Fruit fly (Drosophila melanogaster) whole organism, pupa: ENCODE results near the gene ci.

Source experiments
- CG10348 ChIP-seq: fragments of 200-800 bp; sonication (Bioruptor generic); IDR thresholded peaks from 2 replicates; pipeline ENCODE4 v1.3.6; 2022; ENCODE audit warnings: missing biosample characterization, missing genetic modification characterization
- CG13204 ChIP-seq: fragments of 200-800 bp; sonication (Bioruptor generic); optimal IDR thresholded peaks from 2 replicates; lab custom pipeline; 2018; ENCODE audit warnings: missing biosample characterization, mild to moderate bottlenecking, missing genetic modification characterization, moderate library complexity
- CG17806 ChIP-seq: fragments of 200-800 bp; sonication (Bioruptor generic); optimal IDR thresholded peaks from 2 replicates; lab custom pipeline; 2018; ENCODE audit warnings: missing biosample characterization, mild to moderate bottlenecking, missing genetic modification characterization, moderate library complexity
- CG32121 ChIP-seq: fragments of 200-800 bp; sonication (Bioruptor generic); IDR thresholded peaks from 2 replicates; pipeline ENCODE4 v1.3.6; 2022; ENCODE audit warnings: missing biosample characterization, missing genetic modification characterization
- CG34367 ChIP-seq: fragments of 200-800 bp; sonication (Bioruptor generic); optimal IDR thresholded peaks from 2 replicates; lab custom pipeline; 2018; ENCODE audit warnings: missing biosample characterization, mild to moderate bottlenecking, missing genetic modification characterization
- CG8159 ChIP-seq: fragments of 200-800 bp; sonication (Bioruptor generic); optimal IDR thresholded peaks from 3 replicates; lab custom pipeline; 2018; ENCODE audit warnings: missing biosample characterization, mild to moderate bottlenecking, missing genetic modification characterization, moderate library complexity
- EcR ChIP-seq: fragments of 200-800 bp; sonication (Bioruptor generic); optimal IDR thresholded peaks from 3 replicates; lab custom pipeline; 2019; ENCODE audit warnings: missing biosample characterization, missing genetic modification characterization, mild to moderate bottlenecking, moderate library complexity, missing genetic modification reagents
- Ets98B ChIP-seq: fragments of 200-800 bp; sonication (Bioruptor generic); IDR thresholded peaks from 2 replicates; pipeline ENCODE4 v1.3.6; 2022; ENCODE audit warnings: missing biosample characterization, missing genetic modification characterization
- Pif1A ChIP-seq: fragments of 200-800 bp; sonication (Bioruptor generic); optimal IDR thresholded peaks from 3 replicates; lab custom pipeline; 2016; ENCODE audit warnings: missing biosample characterization, missing genetic modification characterization
- Pif1B ChIP-seq: fragments of 200-800 bp; sonication (Bioruptor generic); optimal IDR thresholded peaks from 3 replicates; lab custom pipeline; 2016; ENCODE audit warnings: missing biosample characterization, missing genetic modification characterization
- Snoo ChIP-seq: fragments of 200-800 bp; sonication (Bioruptor generic); optimal IDR thresholded peaks from 3 replicates; lab custom pipeline; 2017; ENCODE audit warnings: missing biosample characterization, mild to moderate bottlenecking, missing genetic modification characterization, inconsistent platforms
- fd96Ca ChIP-seq: fragments of 200-800 bp; sonication (Bioruptor generic); IDR thresholded peaks from 3 replicates; pipeline ENCODE4 v1.3.6; 2022; ENCODE audit warnings: missing biosample characterization, missing genetic modification characterization
- gl ChIP-seq: fragments of 200-800 bp; sonication (Bioruptor generic); optimal IDR thresholded peaks from 2 replicates; lab custom pipeline; 2018; ENCODE audit warnings: missing biosample characterization, mild to moderate bottlenecking, missing genetic modification characterization
- rn ChIP-seq: fragments of 200-800 bp; sonication (Bioruptor generic); IDR thresholded peaks from 2 replicates; pipeline ENCODE4 v1.3.6; 2022; ENCODE audit warnings: missing biosample characterization, missing genetic modification characterization

DNA sequence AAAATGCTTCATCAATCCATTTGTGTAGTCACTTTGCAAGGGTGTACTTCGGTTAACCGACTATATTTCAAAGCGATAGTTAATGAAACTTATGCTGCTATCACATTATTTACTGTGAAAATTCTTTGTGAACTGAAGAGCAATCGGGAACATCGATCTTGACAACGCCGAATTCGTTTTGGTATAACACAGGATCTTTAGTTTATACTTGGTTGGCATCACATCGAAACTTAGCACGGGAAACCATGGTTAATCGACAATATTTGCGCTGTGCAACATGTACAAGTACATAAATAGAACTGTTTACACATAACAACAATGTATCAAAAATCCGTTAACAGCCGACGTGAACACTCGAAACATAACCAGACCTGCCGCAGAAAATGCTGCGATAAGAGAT, 12.1 kb downstream of the ci start:
- TF ChIP-seq Ets98B (GFP tag; lab: Robert Waterston, UW) (no peak), EcR (no peak), CG17806 (tag; lab: Kevin White, UChicago) (no peak), Snoo (tag; lab: Kevin White, UChicago) (no peak), CG34367 (tag; lab: Kevin White, UChicago) (no peak), CG8159 (tag; lab: Kevin White, UChicago) (no peak), rn (GFP tag; lab: Robert Waterston, UW) (no peak), Pif1B (GFP tag; lab: Kevin White, UChicago) (no peak), fd96Ca (GFP tag; lab: Robert Waterston, UW) (no peak), CG10348 (GFP tag; lab: Robert Waterston, UW) (no peak), Pif1A (GFP tag; lab: Kevin White, UChicago) (no peak), CG32121 (GFP tag; lab: Robert Waterston, UW) (no peak), gl (tag; lab: Kevin White, UChicago) (no peak), CG13204 (GFP tag; lab: Kevin White, UChicago) (no peak)
